Worm (Caenorhabditis elegans): ENCODE data around the gene zipt-7.1.

The zipt-7.1 gene

ce11 chrIV:17285263-17285662 lies 2.7 kb downstream of the zipt-7.1 start:
- peak; percentile 11 for TF ChIP-seq dve-1 (tag; optimal IDR thresholded peaks at IDR 0.05; ENCODE audit: insufficient read depth)
- TF ChIP-seq F37D6.2 (tag; optimal IDR thresholded peaks at IDR 0.05): no peak
- TF ChIP-seq ztf-7 (tag; optimal IDR thresholded peaks at IDR 0.05): no peak
- no peak for TF ChIP-seq nhr-48 (tag; optimal IDR thresholded peaks at IDR 0.05)
- TF ChIP-seq snpc-4 (tag; optimal IDR thresholded peaks at IDR 0.05): no peak
- no peak for TF ChIP-seq spr-1 (tag; optimal IDR thresholded peaks at IDR 0.05)
- peak; percentile 63; the same call in 1 of the 2 replicates for TF ChIP-seq ctbp-1 (GFP tag; IDR thresholded peaks at IDR 0.05)
- TF ChIP-seq mdl-1 (tag; optimal IDR thresholded peaks at IDR 0.05): peak in 1 of 2 experiments; percentile 3
- TF ChIP-seq rbr-2 (tag; optimal IDR thresholded peaks at IDR 0.05): peak; percentile 7
- no peak for TF ChIP-seq F44E2.7 (GFP tag; IDR thresholded peaks at IDR 0.05)
- 0 out of 2 replicates have a peak, but pooled peaks have one; percentile 25 for TF ChIP-seq dmd-6 (GFP tag; IDR thresholded peaks at IDR 0.05)
- TF ChIP-seq zip-11 (GFP tag; IDR thresholded peaks at IDR 0.05): no peak
- TF ChIP-seq Y75B8A.6 (GFP tag; IDR thresholded peaks at IDR 0.05): 0 out of 2 replicates have a peak, but pooled peaks have one; percentile 20
- no peak for TF ChIP-seq unc-39 (tag; optimal IDR thresholded peaks at IDR 0.05)
- TF ChIP-seq mdt-29 (GFP tag; IDR thresholded peaks at IDR 0.05): no peak
- TF ChIP-seq ceh-28 (tag; optimal IDR thresholded peaks at IDR 0.05): no peak
- TF ChIP-seq lin-29 (GFP tag; IDR thresholded peaks at IDR 0.05): no peak
- TF ChIP-seq ces-1 (GFP tag; optimal IDR thresholded peaks at IDR 0.05): no peak
- TF ChIP-seq madf-5 (GFP tag; IDR thresholded peaks at IDR 0.05): no peak
- TF ChIP-seq duxl-1 (tag; optimal IDR thresholded peaks at IDR 0.05; ENCODE audit: poor library complexity): no peak
- no peak for TF ChIP-seq tra-1 (GFP tag; IDR thresholded peaks at IDR 0.05)
- TF ChIP-seq nhr-237 (tag; optimal IDR thresholded peaks at IDR 0.05): no peak
- no peak for TF ChIP-seq ceh-62 (tag; optimal IDR thresholded peaks at IDR 0.05)
- no peak for TF ChIP-seq lin-13 (GFP tag; optimal IDR thresholded peaks at IDR 0.05)
- no peak for TF ChIP-seq Y48G9A.11 (GFP tag; IDR thresholded peaks at IDR 0.05)
- no peak for TF ChIP-seq gei-8 (GFP tag; optimal IDR thresholded peaks at IDR 0.05)
- TF ChIP-seq mes-2 (tag; optimal IDR thresholded peaks at IDR 0.05; ENCODE audit: poor library complexity, severe bottlenecking): peak; percentile 42
- TF ChIP-seq lim-7 (GFP tag; IDR thresholded peaks at IDR 0.05): no peak
- no peak for TF ChIP-seq dpl-1 (GFP tag; optimal IDR thresholded peaks at IDR 0.05)
- TF ChIP-seq egl-43 (GFP tag; IDR thresholded peaks at IDR 0.05): no peak
- TF ChIP-seq aha-1 (tag): no peak
- no peak for TF ChIP-seq hlh-11 (tag; optimal IDR thresholded peaks at IDR 0.05)
- 0 out of 2 replicates have a peak, but pooled peaks have one; percentile 34 for TF ChIP-seq snpc-1.2 (GFP tag; IDR thresholded peaks at IDR 0.05)
- no peak for TF ChIP-seq nhr-41 (GFP tag; IDR thresholded peaks at IDR 0.05)
- no peak for TF ChIP-seq aly-2 (tag; optimal IDR thresholded peaks at IDR 0.05)
- TF ChIP-seq hlh-30 (tag; optimal IDR thresholded peaks at IDR 0.05; ENCODE audit: insufficient read depth): no peak
- TF ChIP-seq nhr-25 (tag; optimal IDR thresholded peaks at IDR 0.05; ENCODE audit: borderline replicate concordance, insufficient read depth): no peak
- no peak for TF ChIP-seq ZK546.5 (tag; optimal IDR thresholded peaks at IDR 0.05)
- TF ChIP-seq madf-9 (GFP tag; conservative IDR thresholded peaks at IDR 0.05): no peak
- peak; percentile 12 for TF ChIP-seq mep-1 (tag; optimal IDR thresholded peaks at IDR 0.05)
- no peak for TF ChIP-seq spr-3 (GFP tag; optimal IDR thresholded peaks at IDR 0.05)
- TF ChIP-seq hif-1 (tag; optimal IDR thresholded peaks at IDR 0.05): peak in 1 of 2 experiments; percentile 26
- TF ChIP-seq arid-1 (GFP tag; conservative IDR thresholded peaks at IDR 0.05): no peak
- TF ChIP-seq sdz-12 (GFP tag; optimal IDR thresholded peaks at IDR 0.05): no peak
- no peak for TF ChIP-seq saeg-2 (GFP tag; IDR thresholded peaks at IDR 0.05)
- TF ChIP-seq D1046.2 (GFP tag; IDR thresholded peaks at IDR 0.05): no peak
- TF ChIP-seq dmd-9 (GFP tag; IDR thresholded peaks at IDR 0.05): no peak
- TF ChIP-seq unc-62 (GFP tag; optimal IDR thresholded peaks at IDR 0.05 in 1 of 2): peak in 1 of 2 experiments; percentile 49
- TF ChIP-seq unc-62 (tag; optimal IDR thresholded peaks at IDR 0.05): no peak
- no peak for TF ChIP-seq ceh-32 (tag; optimal IDR thresholded peaks at IDR 0.05; ENCODE audit: poor library complexity)
- TF ChIP-seq zfp-3 (GFP tag; conservative IDR thresholded peaks at IDR 0.05): no peak

Data from whole organism, L4 larva.